Fruit fly (Drosophila melanogaster) whole organism, embryonic: ENCODE measurements around the gene CG8173.

ENCODE experiments used
- Abd-B ChIP-seq: fragments of 200-800 bp; sonication (Bioruptor generic); optimal IDR thresholded peaks from 2 replicates; lab custom pipeline; 2018; ENCODE audit warnings: missing biosample characterization, mild to moderate bottlenecking, missing genetic modification characterization, moderate library complexity
- Bdp1 ChIP-seq: fragments of 200-800 bp; sonication (Bioruptor generic); optimal IDR thresholded peaks from 3 replicates; lab custom pipeline; 2016; ENCODE audit warnings: missing biosample characterization, missing genetic modification characterization
- CG10321 ChIP-seq: fragments of 200-800 bp; sonication (Bioruptor generic); IDR thresholded peaks from 2 replicates; pipeline ENCODE4 v1.3.6; 2022; ENCODE audit warnings: missing biosample characterization, missing genetic modification characterization
- CG10431 ChIP-seq: fragments of 200-800 bp; sonication (Bioruptor generic); optimal IDR thresholded peaks from 3 replicates; lab custom pipeline; 2018; ENCODE audit warnings: missing biosample characterization, mild to moderate bottlenecking, missing genetic modification characterization
- CG10959 ChIP-seq: fragments of 200-800 bp; sonication (Bioruptor generic); IDR thresholded peaks from 2 replicates; pipeline ENCODE4 v1.3.6; 2022; ENCODE audit warnings: missing biosample characterization, missing genetic modification characterization
- CG12769 ChIP-seq: fragments of 200-800 bp; sonication (Bioruptor generic); optimal IDR thresholded peaks from 2 replicates; lab custom pipeline; 2019; ENCODE audit warnings: missing biosample characterization, mild to moderate bottlenecking, missing genetic modification characterization, moderate library complexity
- CG14014 ChIP-seq: fragments of 200-800 bp; sonication (Bioruptor generic); IDR thresholded peaks from 2 replicates; pipeline ENCODE4 v1.3.6; 2022; ENCODE audit warnings: missing biosample characterization, missing genetic modification characterization
- CG15269 ChIP-seq: fragments of 200-800 bp; sonication (Bioruptor generic); optimal IDR thresholded peaks from 2 replicates; lab custom pipeline; 2018; ENCODE audit warnings: missing biosample characterization, mild to moderate bottlenecking, missing genetic modification characterization, moderate library complexity
- CG18599 ChIP-seq: fragments of 200-800 bp; sonication (Bioruptor generic); optimal IDR thresholded peaks from 3 replicates; lab custom pipeline; 2017; ENCODE audit warnings: missing biosample characterization, missing genetic modification characterization, mild to moderate bottlenecking, moderate library complexity, missing genetic modification reagents
- CG2199 ChIP-seq: fragments of 200-800 bp; sonication (Bioruptor generic); IDR thresholded peaks from 3 replicates; pipeline ENCODE4 v1.3.6; 2022; ENCODE audit warnings: missing biosample characterization, missing genetic modification characterization
- CG2678 ChIP-seq: fragments of 200-800 bp; sonication (Bioruptor generic); optimal IDR thresholded peaks from 3 replicates; lab custom pipeline; 2019; ENCODE audit warnings: missing biosample characterization, mild to moderate bottlenecking, missing genetic modification characterization, moderate library complexity
- CG2889 ChIP-seq: fragments of 200-800 bp; sonication (Bioruptor generic); IDR thresholded peaks from 3 replicates; pipeline ENCODE4 v1.3.6; 2022; ENCODE audit warnings: missing biosample characterization, missing genetic modification characterization
- CG3281 ChIP-seq: fragments of 200-800 bp; sonication (Bioruptor generic); optimal IDR thresholded peaks from 3 replicates; lab custom pipeline; 2017; ENCODE audit warnings: missing biosample characterization, mild to moderate bottlenecking, missing genetic modification characterization
- CG33557 ChIP-seq: fragments of 200-800 bp; sonication (Bioruptor generic); optimal IDR thresholded peaks from 2 replicates; lab custom pipeline; 2019; ENCODE audit warnings: missing biosample characterization, mild to moderate bottlenecking, missing genetic modification characterization, moderate library complexity
- CG34376 ChIP-seq: fragments of 200-800 bp; sonication (Bioruptor generic); optimal IDR thresholded peaks from 2 replicates; lab custom pipeline; 2018; ENCODE audit warnings: missing biosample characterization, mild to moderate bottlenecking, missing genetic modification characterization
- CG3995 ChIP-seq: fragments of 200-800 bp; sonication (Bioruptor generic); optimal IDR thresholded peaks from 3 replicates; lab custom pipeline; 2016; ENCODE audit warnings: missing biosample characterization, missing genetic modification characterization
- CG4617 ChIP-seq: fragments of 200-800 bp; sonication (Bioruptor generic); optimal IDR thresholded peaks from 3 replicates; lab custom pipeline; 2016; ENCODE audit warnings: missing biosample characterization, missing genetic modification characterization, borderline replicate concordance
- CG4707 ChIP-seq: fragments of 200-800 bp; sonication (Bioruptor generic); optimal IDR thresholded peaks from 2 replicates; lab custom pipeline; 2018; ENCODE audit warnings: missing biosample characterization, mild to moderate bottlenecking, missing genetic modification characterization, moderate library complexity
- CG7271 ChIP-seq: fragments of 200-800 bp; sonication (Bioruptor generic); optimal IDR thresholded peaks from 2 replicates; lab custom pipeline; 2018; ENCODE audit warnings: missing biosample characterization, mild to moderate bottlenecking, missing genetic modification characterization, moderate library complexity
- CG7928 ChIP-seq: fragments of 200-800 bp; sonication (Bioruptor generic); optimal IDR thresholded peaks from 2 replicates; lab custom pipeline; 2017; ENCODE audit warnings: missing biosample characterization, mild to moderate bottlenecking, missing genetic modification characterization
- CG8290 ChIP-seq, 3 experiments: fragments of 200-800 bp; sonication (Bioruptor generic); optimal IDR thresholded peaks; 2 replicates each; lab custom pipeline; 2016 to 2019; ENCODE audit warnings: missing biosample characterization in 3 of 3, missing genetic modification characterization in 3 of 3, mild to moderate bottlenecking in 2 of 3, moderate library complexity in 1 of 3
- CoRest ChIP-seq: fragments of 200-800 bp; sonication (Bioruptor generic); optimal IDR thresholded peaks from 3 replicates; lab custom pipeline; 2018; ENCODE audit warnings: missing biosample characterization, mild to moderate bottlenecking, missing genetic modification characterization, moderate library complexity
- D19B ChIP-seq: fragments of 200-800 bp; sonication (Bioruptor generic); optimal IDR thresholded peaks from 2 replicates; lab custom pipeline; 2017; ENCODE audit warnings: missing biosample characterization, mild to moderate bottlenecking, missing genetic modification characterization
- Dip2 ChIP-seq: fragments of 200-800 bp; sonication (Bioruptor generic); IDR thresholded peaks from 2 replicates; pipeline ENCODE4 v1.3.6; 2022; ENCODE audit warnings: missing biosample characterization, missing genetic modification characterization
- Dp ChIP-seq: fragments of 200-800 bp; sonication (Bioruptor generic); optimal IDR thresholded peaks from 2 replicates; lab custom pipeline; 2018; ENCODE audit warnings: missing biosample characterization, mild to moderate bottlenecking, missing genetic modification characterization, moderate library complexity
- Neu2 ChIP-seq: fragments of 200-800 bp; sonication (Bioruptor generic); optimal IDR thresholded peaks from 3 replicates; lab custom pipeline; 2016; ENCODE audit warnings: missing biosample characterization, missing genetic modification characterization, borderline replicate concordance
- Six4 ChIP-seq: fragments of 200-800 bp; sonication (Bioruptor generic); optimal IDR thresholded peaks from 2 replicates; lab custom pipeline; 2016; ENCODE audit warnings: missing biosample characterization, missing genetic modification characterization
- Trl ChIP-seq, 3 experiments: fragments of >200 bp in 2 of 3; fragments of 200-800 bp in 1 of 3; sonication (Bioruptor generic) in 1 of 3; optimal IDR thresholded peaks; 2 replicates in 1 of 3; 3 replicates in 2 of 3; lab custom pipeline; 2016 to 2017; ENCODE audit warnings: missing biosample characterization in 1 of 3, missing genetic modification characterization in 1 of 3
- bbx ChIP-seq: fragments of 200-800 bp; sonication (Bioruptor generic); IDR thresholded peaks from 2 replicates; pipeline ENCODE4 v1.3.6; 2022; ENCODE audit warnings: missing biosample characterization, missing genetic modification characterization; ENCODE audit not compliant: partially characterized antibody
- chn ChIP-seq: fragments of 200-800 bp; sonication (Bioruptor generic); optimal IDR thresholded peaks from 2 replicates; lab custom pipeline; 2016; ENCODE audit warnings: missing biosample characterization, missing genetic modification characterization
- crp ChIP-seq, 2 experiments: fragments of 200-800 bp; sonication (Bioruptor generic); optimal IDR thresholded peaks; 2 replicates in 1 of 2; 3 replicates in 1 of 2; lab custom pipeline; 2017; ENCODE audit warnings: missing biosample characterization in 2 of 2, missing genetic modification characterization in 2 of 2, mild to moderate bottlenecking in 1 of 2, moderate library complexity in 1 of 2
- dmrt99B ChIP-seq: fragments of 200-800 bp; sonication (Bioruptor generic); optimal IDR thresholded peaks from 2 replicates; lab custom pipeline; 2018; ENCODE audit warnings: missing biosample characterization, mild to moderate bottlenecking, missing genetic modification characterization, moderate library complexity
- fd64A ChIP-seq: fragments of 200-800 bp; sonication (Bioruptor generic); optimal IDR thresholded peaks from 3 replicates; lab custom pipeline; 2018; ENCODE audit warnings: missing biosample characterization, mild to moderate bottlenecking, missing genetic modification characterization
- ftz-f1 ChIP-seq: fragments of 200-800 bp; sonication (Bioruptor generic); optimal IDR thresholded peaks from 2 replicates; lab custom pipeline; 2016; ENCODE audit warnings: missing biosample characterization, missing genetic modification characterization
- fu2 ChIP-seq: fragments of 200-800 bp; sonication (Bioruptor generic); optimal IDR thresholded peaks from 2 replicates; lab custom pipeline; 2016; ENCODE audit warnings: missing biosample characterization, missing genetic modification characterization
- gcm ChIP-seq: fragments of 200-800 bp; sonication (Bioruptor generic); optimal IDR thresholded peaks from 2 replicates; lab custom pipeline; 2019; ENCODE audit warnings: missing biosample characterization, mild to moderate bottlenecking, missing genetic modification characterization, moderate library complexity
- gfzf ChIP-seq: fragments of 200-800 bp; sonication (Bioruptor generic); optimal IDR thresholded peaks from 2 replicates; lab custom pipeline; 2016; ENCODE audit warnings: missing biosample characterization, mild to moderate bottlenecking, missing genetic modification characterization, moderate library complexity
- grn ChIP-seq: fragments of 200-800 bp; sonication (Bioruptor generic); optimal IDR thresholded peaks from 3 replicates; lab custom pipeline; 2017; ENCODE audit warnings: missing biosample characterization, missing genetic modification characterization
- lmd ChIP-seq: fragments of 200-800 bp; sonication (Bioruptor generic); IDR thresholded peaks from 2 replicates; pipeline ENCODE4 v1.3.6; 2022; ENCODE audit warnings: missing biosample characterization, missing genetic modification characterization
- mld ChIP-seq: fragments of 200-800 bp; sonication (Bioruptor generic); IDR thresholded peaks from 3 replicates; pipeline ENCODE4 v1.3.6; 2022; ENCODE audit warnings: missing biosample characterization, missing genetic modification characterization; ENCODE audit not compliant: partially characterized antibody
- nerfin-1 ChIP-seq: fragments of 200-800 bp; sonication (Bioruptor generic); optimal IDR thresholded peaks from 3 replicates; lab custom pipeline; 2019; ENCODE audit warnings: missing biosample characterization, mild to moderate bottlenecking, missing genetic modification characterization, moderate library complexity
- onecut ChIP-seq: fragments of 200-800 bp; sonication (Bioruptor generic); IDR thresholded peaks from 2 replicates; pipeline ENCODE4 v1.3.6; 2022; ENCODE audit warnings: missing biosample characterization, missing genetic modification characterization
- p53 ChIP-seq: fragments of 200-800 bp; sonication (Bioruptor generic); optimal IDR thresholded peaks from 2 replicates; lab custom pipeline; 2016; ENCODE audit warnings: missing biosample characterization, missing genetic modification characterization
- pita ChIP-seq: fragments of 200-800 bp; sonication (Bioruptor generic); optimal IDR thresholded peaks from 2 replicates; lab custom pipeline; 2017; ENCODE audit warnings: missing biosample characterization, mild to moderate bottlenecking, missing genetic modification characterization
- sim ChIP-seq: fragments of 200-800 bp; sonication (Bioruptor generic); IDR thresholded peaks from 2 replicates; pipeline ENCODE4 v1.3.6; 2022; ENCODE audit warnings: missing biosample characterization, missing genetic modification characterization
- slp2 ChIP-seq: fragments of 200-800 bp; sonication (Bioruptor generic); optimal IDR thresholded peaks from 2 replicates; lab custom pipeline; 2016; ENCODE audit warnings: missing biosample characterization, missing genetic modification characterization
- tgo ChIP-seq: fragments of 200-800 bp; sonication (Bioruptor generic); IDR thresholded peaks from 3 replicates; pipeline ENCODE4 v1.3.6; 2022; ENCODE audit warnings: missing biosample characterization, missing genetic modification characterization
- trem ChIP-seq: fragments of 200-800 bp; optimal IDR thresholded peaks from 3 replicates; lab custom pipeline; 2019; ENCODE audit warnings: missing biosample characterization, mild to moderate bottlenecking, missing genetic modification characterization, moderate library complexity
- twi ChIP-seq: fragments of 200-800 bp; optimal IDR thresholded peaks from 2 replicates; lab custom pipeline; 2019; ENCODE audit warnings: missing biosample characterization, mild to moderate bottlenecking, missing genetic modification characterization, moderate library complexity
- usp ChIP-seq: fragments of >200 bp; optimal IDR thresholded peaks from 2 replicates; lab custom pipeline; 2017; ENCODE audit warnings: missing biosample characterization, missing genetic modification characterization

The CG8173 gene

dm6 chrX:17713740-17714135, 4.3 kb upstream of the CG8173 start (continued):
- TF ChIP-seq CG12769 (tag; lab: Kevin White, UChicago): peak; percentile 83
- no peak for TF ChIP-seq Dp (GFP tag; lab: Kevin White, UChicago)
- no peak for TF ChIP-seq CG34376 (GFP tag; lab: Kevin White, UChicago)
- TF ChIP-seq Neu2: peak; percentile 4
- peak; percentile 47 for TF ChIP-seq fd64A (GFP tag; lab: Kevin White, UChicago)
- no peak for TF ChIP-seq CG3281 (GFP tag; lab: Kevin White, UChicago)
- peak; percentile 54 for TF ChIP-seq Bdp1
- peak; percentile 46 for TF ChIP-seq nerfin-1 (tag; lab: Kevin White, UChicago)
- TF ChIP-seq usp (GFP tag; lab: Kevin White, UChicago): no peak
- peak; percentile 47 for TF ChIP-seq slp2 (GFP tag; lab: Kevin White, UChicago)
- TF ChIP-seq CG14014 (GFP tag; lab: Robert Waterston, UW): peak; percentile 83
- TF ChIP-seq CG18599 (GFP tag; lab: Kevin White, UChicago): peak; percentile 76
- TF ChIP-seq CG8290 (GFP tag; optimal IDR thresholded peaks at IDR 0.05; lab: Kevin White, UChicago): no peak
- peak in 1 of 2 experiments; percentile 90 for TF ChIP-seq CG8290 (tag; optimal IDR thresholded peaks at IDR 0.05; lab: Kevin White, UChicago)
- TF ChIP-seq dmrt99B (tag; lab: Kevin White, UChicago): peak; percentile 67
- TF ChIP-seq CG10431: no peak
- no peak for TF ChIP-seq CG3995
- TF ChIP-seq gfzf (GFP tag; lab: Kevin White, UChicago): no peak
- no peak for TF ChIP-seq CG10321 (GFP tag; lab: Robert Waterston, UW)
- peak; percentile 72; the same call in 1 of the 3 replicates for TF ChIP-seq CG2199 (GFP tag; lab: Robert Waterston, UW)
- peak; percentile 32 for TF ChIP-seq fu2 (GFP tag; lab: Kevin White, UChicago)
- TF ChIP-seq grn (GFP tag; lab: Kevin White, UChicago): no peak
- TF ChIP-seq D19B: no peak
- TF ChIP-seq CG7271: no peak
- TF ChIP-seq tgo (GFP tag; lab: Robert Waterston, UW): peak; percentile 73
- TF ChIP-seq mld: no peak
- TF ChIP-seq CG4617: peak; percentile 30
- peak; percentile 70 for TF ChIP-seq CG15269 (tag; lab: Kevin White, UChicago)
- no peak for TF ChIP-seq pita
- TF ChIP-seq Trl (optimal IDR thresholded peaks at IDR 0.05; lab: Kevin White, UChicago): no peak
- TF ChIP-seq Trl (GFP tag; optimal IDR thresholded peaks at IDR 0.05; lab: Kevin White, UChicago): peak; percentile 79
- peak; percentile 76 for TF ChIP-seq CG10959 (GFP tag; lab: Robert Waterston, UW)
- no peak for TF ChIP-seq CG7928
- no peak for TF ChIP-seq ftz-f1 (GFP tag; lab: Kevin White, UChicago)
- TF ChIP-seq trem (tag; lab: Kevin White, UChicago): peak; percentile 25
- peak; percentile 59 for TF ChIP-seq chn (GFP tag; lab: Kevin White, UChicago)
- TF ChIP-seq sim: peak; percentile 71
- peak; percentile 47 for TF ChIP-seq Abd-B (GFP tag; lab: Kevin White, UChicago)
- no peak for TF ChIP-seq bbx (GFP tag; lab: Robert Waterston, UW)
- no peak for TF ChIP-seq p53
- peak; percentile 37 for TF ChIP-seq twi (tag; lab: Kevin White, UChicago)
- no peak for TF ChIP-seq CG33557 (GFP tag; lab: Kevin White, UChicago)
- peak; percentile 71 for TF ChIP-seq CG2678 (tag; lab: Kevin White, UChicago)
- TF ChIP-seq onecut: peak; percentile 66
- no peak for TF ChIP-seq crp (GFP tag; optimal IDR thresholded peaks at IDR 0.05; lab: Kevin White, UChicago)
- no peak for TF ChIP-seq Dip2 (GFP tag; lab: Robert Waterston, UW)
- peak; percentile 87 for TF ChIP-seq lmd
- peak; percentile 52 for TF ChIP-seq CoRest
- peak; percentile 35 for TF ChIP-seq CG4707 (GFP tag; lab: Kevin White, UChicago)
- TF ChIP-seq gcm (GFP tag; lab: Kevin White, UChicago): no peak
- TF ChIP-seq Six4 (GFP tag; lab: Kevin White, UChicago): peak; percentile 43
- TF ChIP-seq CG2889 (GFP tag; lab: Robert Waterston, UW): peak; percentile 70
